Fruit fly (Drosophila melanogaster) whole organism, embryonic: Measurements from ENCODE around the gene lectin-33A.

Experiments
- Abd-B ChIP-seq: fragments of 200-800 bp; sonication (Bioruptor generic); optimal IDR thresholded peaks from 2 replicates; lab custom pipeline; 2018; ENCODE audit warnings: missing biosample characterization, mild to moderate bottlenecking, missing genetic modification characterization, moderate library complexity
- B-H1 ChIP-seq: fragments of 200-800 bp; sonication (Bioruptor generic); IDR thresholded peaks from 3 replicates; pipeline ENCODE4 v1.3.6; 2022; ENCODE audit warnings: missing biosample characterization, missing genetic modification characterization
- Bteb2 ChIP-seq: fragments of 200-800 bp; sonication (Bioruptor generic); optimal IDR thresholded peaks from 2 replicates; lab custom pipeline; 2016; ENCODE audit warnings: missing biosample characterization, missing genetic modification characterization
- CG10321 ChIP-seq: fragments of 200-800 bp; sonication (Bioruptor generic); IDR thresholded peaks from 2 replicates; pipeline ENCODE4 v1.3.6; 2022; ENCODE audit warnings: missing biosample characterization, missing genetic modification characterization
- CG10654 ChIP-seq: fragments of 200-800 bp; sonication (Bioruptor generic); optimal IDR thresholded peaks from 2 replicates; lab custom pipeline; 2016; ENCODE audit warnings: missing biosample characterization, missing genetic modification characterization
- CG12299 ChIP-seq: fragments of 200-800 bp; sonication (Bioruptor generic); optimal IDR thresholded peaks from 2 replicates; lab custom pipeline; 2018; ENCODE audit warnings: missing biosample characterization, mild to moderate bottlenecking, missing genetic modification characterization
- CG12391 ChIP-seq: fragments of 200-800 bp; sonication (Bioruptor generic); optimal IDR thresholded peaks from 3 replicates; lab custom pipeline; 2018; ENCODE audit warnings: missing biosample characterization, mild to moderate bottlenecking, missing genetic modification characterization, moderate library complexity
- CG12659 ChIP-seq: fragments of 200-800 bp; sonication (Bioruptor generic); optimal IDR thresholded peaks from 3 replicates; lab custom pipeline; 2017; ENCODE audit warnings: mild to moderate bottlenecking, missing biosample characterization, missing genetic modification reagents, missing genetic modification characterization
- CG13894 ChIP-seq: fragments of 200-800 bp; sonication (Bioruptor generic); optimal IDR thresholded peaks from 3 replicates; lab custom pipeline; 2018; ENCODE audit warnings: missing biosample characterization, mild to moderate bottlenecking, missing genetic modification characterization, moderate library complexity
- CG14860 ChIP-seq: fragments of 200-800 bp; sonication (Bioruptor generic); IDR thresholded peaks from 3 replicates; pipeline ENCODE4 v1.3.6; 2022; ENCODE audit warnings: missing biosample characterization, missing genetic modification characterization; ENCODE audit not compliant: partially characterized antibody
- CG1647 ChIP-seq: fragments of 200-800 bp; sonication (Bioruptor generic); optimal IDR thresholded peaks from 3 replicates; lab custom pipeline; 2016; ENCODE audit warnings: missing biosample characterization, missing genetic modification characterization
- CG17359 ChIP-seq: fragments of 200-800 bp; sonication (Bioruptor generic); optimal IDR thresholded peaks from 3 replicates; lab custom pipeline; 2018; ENCODE audit warnings: missing biosample characterization, mild to moderate bottlenecking, missing genetic modification characterization, moderate library complexity
- CG2678 ChIP-seq: fragments of 200-800 bp; sonication (Bioruptor generic); optimal IDR thresholded peaks from 3 replicates; lab custom pipeline; 2019; ENCODE audit warnings: missing biosample characterization, mild to moderate bottlenecking, missing genetic modification characterization, moderate library complexity
- CG30020 ChIP-seq: fragments of 200-800 bp; optimal IDR thresholded peaks from 2 replicates; lab custom pipeline; 2019; ENCODE audit warnings: missing biosample characterization, mild to moderate bottlenecking, missing genetic modification characterization, moderate library complexity
- CG32772 ChIP-seq: fragments of 200-800 bp; sonication (Bioruptor generic); IDR thresholded peaks from 2 replicates; pipeline ENCODE4 v1.3.6; 2022; ENCODE audit warnings: missing biosample characterization, missing genetic modification characterization
- CG3726 ChIP-seq: fragments of 200-800 bp; sonication (Bioruptor generic); IDR thresholded peaks from 3 replicates; pipeline ENCODE4, ENCODE4 v1.3.6; 2022; ENCODE audit warnings: missing biosample characterization, missing genetic modification characterization
- CG4404 ChIP-seq: fragments of 200-800 bp; sonication (Bioruptor generic); IDR thresholded peaks from 2 replicates; pipeline ENCODE4 v1.3.6; 2022; ENCODE audit warnings: missing biosample characterization, missing genetic modification characterization
- CG4854 ChIP-seq: fragments of 200-800 bp; sonication (Bioruptor generic); optimal IDR thresholded peaks from 2 replicates; lab custom pipeline; 2016; ENCODE audit warnings: missing biosample characterization, missing genetic modification characterization, inconsistent platforms
- CG6272 ChIP-seq: fragments of 200-800 bp; sonication (Bioruptor generic); IDR thresholded peaks from 2 replicates; pipeline ENCODE4 v1.3.6; 2022; ENCODE audit warnings: missing biosample characterization, missing genetic modification characterization
- CG6854 ChIP-seq: fragments of 200-800 bp; sonication (Bioruptor generic); optimal IDR thresholded peaks from 3 replicates; lab custom pipeline; 2017; ENCODE audit warnings: missing biosample characterization, mild to moderate bottlenecking, missing genetic modification characterization
- CG8089 ChIP-seq: fragments of 200-800 bp; sonication (Bioruptor generic); optimal IDR thresholded peaks from 3 replicates; lab custom pipeline; 2016; ENCODE audit warnings: missing biosample characterization, missing genetic modification characterization
- CHES-1-like ChIP-seq: fragments of 200-800 bp; sonication (Bioruptor generic); optimal IDR thresholded peaks from 2 replicates; lab custom pipeline; 2016; ENCODE audit warnings: missing biosample characterization, missing genetic modification characterization
- CoRest ChIP-seq: fragments of 200-800 bp; sonication (Bioruptor generic); optimal IDR thresholded peaks from 3 replicates; lab custom pipeline; 2018; ENCODE audit warnings: missing biosample characterization, mild to moderate bottlenecking, missing genetic modification characterization, moderate library complexity
- D19B ChIP-seq: fragments of 200-800 bp; sonication (Bioruptor generic); optimal IDR thresholded peaks from 2 replicates; lab custom pipeline; 2017; ENCODE audit warnings: missing biosample characterization, mild to moderate bottlenecking, missing genetic modification characterization
- Ets97D ChIP-seq: fragments of 200-800 bp; sonication (Bioruptor generic); optimal IDR thresholded peaks from 3 replicates; lab custom pipeline; 2016; ENCODE audit warnings: missing biosample characterization, missing genetic modification characterization
- Oli ChIP-seq: fragments of 200-800 bp; sonication (Bioruptor generic); optimal IDR thresholded peaks from 2 replicates; lab custom pipeline; 2018; ENCODE audit warnings: missing biosample characterization, mild to moderate bottlenecking, missing genetic modification characterization, moderate library complexity
- Taf1 ChIP-seq: fragments of 200-800 bp; sonication (Bioruptor generic); IDR thresholded peaks from 2 replicates; pipeline ENCODE4 v1.3.6; 2022; ENCODE audit warnings: missing biosample characterization, missing genetic modification characterization
- ap ChIP-seq: fragments of 200-800 bp; sonication (Bioruptor generic); IDR thresholded peaks from 2 replicates; pipeline ENCODE4 v1.3.6; 2022; ENCODE audit warnings: missing biosample characterization, missing genetic modification characterization
- bigmax ChIP-seq: fragments of 200-800 bp; sonication (Bioruptor generic); optimal IDR thresholded peaks from 2 replicates; lab custom pipeline; 2018; ENCODE audit warnings: missing biosample characterization, mild to moderate bottlenecking, missing genetic modification characterization
- bsh ChIP-seq, 2 experiments: fragments of 200-800 bp; sonication (Bioruptor generic); optimal IDR thresholded peaks; 2 replicates each; lab custom pipeline; 2017 to 2018; ENCODE audit warnings: mild to moderate bottlenecking in 2 of 2, missing biosample characterization in 2 of 2, missing genetic modification characterization in 2 of 2, moderate library complexity in 1 of 2
- chinmo ChIP-seq: fragments of 200-800 bp; sonication (Bioruptor generic); IDR thresholded peaks from 4 replicates; pipeline ENCODE4 v1.3.6; 2022; ENCODE audit warnings: missing biosample characterization, missing genetic modification characterization; ENCODE audit not compliant: partially characterized antibody
- dati ChIP-seq: fragments of 200-800 bp; sonication (Bioruptor generic); IDR thresholded peaks from 2 replicates; pipeline ENCODE4 v1.3.6; 2022; ENCODE audit warnings: missing biosample characterization, missing genetic modification characterization
- dm ChIP-seq: fragments of 200-800 bp; sonication (Bioruptor generic); optimal IDR thresholded peaks from 3 replicates; lab custom pipeline; 2016; ENCODE audit warnings: missing biosample characterization, missing genetic modification characterization
- exex ChIP-seq: fragments of 200-800 bp; sonication (Bioruptor generic); optimal IDR thresholded peaks from 4 replicates; lab custom pipeline; 2018; ENCODE audit warnings: missing biosample characterization, mild to moderate bottlenecking, missing genetic modification characterization, moderate library complexity
- ftz-f1 ChIP-seq: fragments of 200-800 bp; sonication (Bioruptor generic); optimal IDR thresholded peaks from 2 replicates; lab custom pipeline; 2016; ENCODE audit warnings: missing biosample characterization, missing genetic modification characterization
- gce ChIP-seq: fragments of 200-800 bp; sonication (Bioruptor generic); IDR thresholded peaks from 3 replicates; pipeline ENCODE4 v1.3.6; 2022; ENCODE audit warnings: missing biosample characterization, missing genetic modification characterization
- grn ChIP-seq: fragments of 200-800 bp; sonication (Bioruptor generic); optimal IDR thresholded peaks from 3 replicates; lab custom pipeline; 2017; ENCODE audit warnings: missing biosample characterization, missing genetic modification characterization
- gsb-n ChIP-seq: fragments of 200-800 bp; sonication (Bioruptor generic); optimal IDR thresholded peaks from 3 replicates; lab custom pipeline; 2018; ENCODE audit warnings: missing biosample characterization, mild to moderate bottlenecking, missing genetic modification characterization
- jigr1 ChIP-seq: fragments of 200-800 bp; sonication (Bioruptor generic); IDR thresholded peaks from 3 replicates; pipeline ENCODE4 v1.3.6; 2022; ENCODE audit warnings: missing biosample characterization, missing genetic modification characterization
- lbe ChIP-seq: fragments of 200-800 bp; sonication (Bioruptor generic); optimal IDR thresholded peaks from 2 replicates; lab custom pipeline; 2016; ENCODE audit warnings: missing biosample characterization, mild to moderate bottlenecking, missing genetic modification characterization
- nerfin-2 ChIP-seq: fragments of 200-800 bp; sonication (Bioruptor generic); IDR thresholded peaks from 2 replicates; pipeline ENCODE4 v1.3.6; 2022; ENCODE audit warnings: missing biosample characterization, missing genetic modification characterization; ENCODE audit not compliant: partially characterized antibody
- pfk ChIP-seq: fragments of 200-800 bp; sonication (Bioruptor generic); optimal IDR thresholded peaks from 2 replicates; lab custom pipeline; 2018; ENCODE audit warnings: missing biosample characterization, mild to moderate bottlenecking, missing genetic modification characterization, moderate library complexity
- shn ChIP-seq: fragments of 200-800 bp; sonication (Bioruptor generic); optimal IDR thresholded peaks from 3 replicates; lab custom pipeline; 2016; ENCODE audit warnings: missing biosample characterization, missing genetic modification characterization
- sisA ChIP-seq: fragments of 200-800 bp; sonication (Bioruptor generic); IDR thresholded peaks from 2 replicates; pipeline ENCODE4 v1.3.6; 2022; ENCODE audit warnings: missing biosample characterization, missing genetic modification characterization
- slp2 ChIP-seq: fragments of 200-800 bp; sonication (Bioruptor generic); optimal IDR thresholded peaks from 2 replicates; lab custom pipeline; 2016; ENCODE audit warnings: missing biosample characterization, missing genetic modification characterization
- ssp ChIP-seq: fragments of 200-800 bp; sonication (Bioruptor generic); IDR thresholded peaks from 2 replicates; pipeline ENCODE4 v1.3.6; 2022; ENCODE audit warnings: missing biosample characterization, missing genetic modification characterization
- unc-4 ChIP-seq: fragments of 200-800 bp; sonication (Bioruptor generic); IDR thresholded peaks from 2 replicates; pipeline ENCODE4 v1.3.6; 2022; ENCODE audit warnings: missing biosample characterization, missing genetic modification characterization; ENCODE audit not compliant: partially characterized antibody
- yki ChIP-seq: fragments of >200 bp; optimal IDR thresholded peaks from 3 replicates; lab custom pipeline; 2018
- zen2 ChIP-seq: fragments of 200-800 bp; sonication (Bioruptor generic); IDR thresholded peaks from 3 replicates; pipeline ENCODE4 v1.3.6; 2022; ENCODE audit warnings: missing biosample characterization, missing genetic modification characterization; ENCODE audit not compliant: partially characterized antibody

The lectin-33A gene

dm6 chr2L:10989162-10989561 is 12.7 kb upstream of the lectin-33A start, which contains the start of gene TTLL4A (continued):
- TF ChIP-seq CG17359 (tag; lab: Kevin White, UChicago) (no peak), dm (GFP tag; lab: Kevin White, UChicago) (peak; percentile 93), chinmo (peak; percentile 98), CG14860 (GFP tag; lab: Robert Waterston, UW) (peak; percentile 96), CG10654 (GFP tag; lab: Kevin White, UChicago) (no peak), gsb-n (tag; lab: Kevin White, UChicago) (no peak), bigmax (GFP tag; lab: Kevin White, UChicago) (no peak), shn (no peak), CoRest (peak; percentile 91), pfk (GFP tag; lab: Kevin White, UChicago) (no peak), lbe (peak; percentile 68), CG32772 (GFP tag; lab: Robert Waterston, UW) (no peak), CG30020 (tag; lab: Kevin White, UChicago) (peak; percentile 73), CG3726 (GFP tag; lab: Robert Waterston, UW) (no peak), CG12659 (no peak), zen2 (peak; percentile 96)

dm6 chr2L:11003925-11004673 is 2.2 kb downstream of the lectin-33A start, which contains the start of gene RpL9:
Gene RpL9 (minus strand): TSS chr2L:11004189.
- TF ChIP-seq CHES-1-like (GFP tag; lab: Kevin White, UChicago) = peak; percentile 49
- TF ChIP-seq CG12299 = peak; percentile 78
- TF ChIP-seq Abd-B (GFP tag; lab: Kevin White, UChicago) = no peak
- TF ChIP-seq nerfin-2 (GFP tag; lab: Robert Waterston, UW) = no peak
- TF ChIP-seq grn (GFP tag; lab: Kevin White, UChicago) = no peak
- no peak for TF ChIP-seq ftz-f1 (GFP tag; lab: Kevin White, UChicago)
- TF ChIP-seq CG2678 (tag; lab: Kevin White, UChicago) = no peak
- peak; percentile 42 for TF ChIP-seq exex
- no peak for TF ChIP-seq ssp (GFP tag; lab: Robert Waterston, UW)
- TF ChIP-seq jigr1 (GFP tag; lab: Robert Waterston, UW) = no peak
- peak; percentile 75 for TF ChIP-seq ap (GFP tag; lab: Robert Waterston, UW)
- peak; percentile 81; the same call in 2 of the 3 replicates for TF ChIP-seq gce
- TF ChIP-seq Taf1 = 0 out of 2 replicates have a peak, but pooled peaks have one; percentile 10
- no peak for TF ChIP-seq CG12391
- TF ChIP-seq B-H1 = peak; percentile 23; the same call in 1 of the 3 replicates
- TF ChIP-seq CG13894 (tag; lab: Kevin White, UChicago) = no peak
- TF ChIP-seq yki (lab: Kevin White, UChicago) = no peak
- TF ChIP-seq sisA = no peak
- peak in 1 of 2 experiments; percentile 65 for TF ChIP-seq bsh (GFP tag; optimal IDR thresholded peaks at IDR 0.05; lab: Kevin White, UChicago)
- TF ChIP-seq D19B (GFP tag; lab: Kevin White, UChicago) = peak; percentile 42
- no peak for TF ChIP-seq CG4404 (GFP tag; lab: Robert Waterston, UW)
- peak; percentile 50 for TF ChIP-seq CG1647 (GFP tag; lab: Kevin White, UChicago)
- peak; percentile 98 for TF ChIP-seq Ets97D (GFP tag; lab: Kevin White, UChicago)
- TF ChIP-seq Oli (tag; lab: Kevin White, UChicago) = no peak
- TF ChIP-seq CG10321 (GFP tag; lab: Robert Waterston, UW) = peak; percentile 57; the same call in 1 of the 2 replicates
- peak; percentile 48 for TF ChIP-seq slp2 (GFP tag; lab: Kevin White, UChicago)
- peak; percentile 49 for TF ChIP-seq Bteb2
- peak; percentile 6 for TF ChIP-seq CG4854 (GFP tag; lab: Kevin White, UChicago)
- TF ChIP-seq CG8089 = peak; percentile 60
- no peak for TF ChIP-seq unc-4 (GFP tag; lab: Robert Waterston, UW)
- TF ChIP-seq CG6854 = peak; percentile 84
- TF ChIP-seq dati (GFP tag; lab: Robert Waterston, UW) = 0 out of 2 replicates have a peak, but pooled peaks have one; percentile 35
- TF ChIP-seq CG6272 (GFP tag; lab: Robert Waterston, UW) = no peak
